Worm (Caenorhabditis elegans): ENCODE measurements around the gene dnj-23.

ce11 chrII:9156277-9156676 lies 47.9 kb upstream of the dnj-23 start:
- TF ChIP-seq ZK546.5 (tag; optimal IDR thresholded peaks at IDR 0.05): no peak
- no peak for TF ChIP-seq jun-1 (tag; optimal IDR thresholded peaks at IDR 0.05)
- TF ChIP-seq nhr-28 (tag; optimal IDR thresholded peaks at IDR 0.05): no peak
- TF ChIP-seq ceh-16 (tag; optimal IDR thresholded peaks at IDR 0.05): no peak
- no peak for TF ChIP-seq skn-1 (tag; optimal IDR thresholded peaks at IDR 0.05)
- no peak for TF ChIP-seq fos-1 (tag; optimal IDR thresholded peaks at IDR 0.05)
- TF ChIP-seq egl-27 (tag; optimal IDR thresholded peaks at IDR 0.05): no peak
- TF ChIP-seq lin-15B (tag; optimal IDR thresholded peaks at IDR 0.05): no peak
- TF ChIP-seq zag-1 (tag; optimal IDR thresholded peaks at IDR 0.05): no peak

Measured in whole organism, L3 larva.